Worm (Caenorhabditis elegans): Measurements from ENCODE around the gene best-22.

- no peak for TF ChIP-seq snpc-4 (tag; optimal IDR thresholded peaks at IDR 0.05)
- TF ChIP-seq sptf-1 (tag; optimal IDR thresholded peaks at IDR 0.05), result no peak
- no peak for TF ChIP-seq bed-3 (GFP tag; optimal IDR thresholded peaks at IDR 0.05)
These were observed 29.2 kb downstream of the best-22 start for ce11 chrIV:12378919-12379318.
